Worm (Caenorhabditis elegans): ENCODE results near the gene ssup-72.

Gene ssup-72

ce11 chrII:6741428-6741827, 35.0 kb upstream of the ssup-72 start, which contains the start of gene exos-8 (continued):
- TF ChIP-seq pag-3 (tag; optimal IDR thresholded peaks at IDR 0.05; ENCODE audit: borderline replicate concordance) (no peak), gmeb-2 (tag; optimal IDR thresholded peaks at IDR 0.05) (no peak), K09A11.1 (tag; optimal IDR thresholded peaks at IDR 0.05; ENCODE audit: insufficient read depth) (no peak), pat-9 (tag; optimal IDR thresholded peaks at IDR 0.05) (no peak), eyg-1 (tag; optimal IDR thresholded peaks at IDR 0.05) (no peak), fax-1 (tag; optimal IDR thresholded peaks at IDR 0.05) (peak; percentile 91), mec-3 (tag; optimal IDR thresholded peaks at IDR 0.05; ENCODE audit: borderline replicate concordance) (no peak), ref-2 (tag; optimal IDR thresholded peaks at IDR 0.05) (peak; percentile 95), hlh-13 (GFP tag; optimal IDR thresholded peaks at IDR 0.05) (peak; percentile 21), lim-6 (tag; optimal IDR thresholded peaks at IDR 0.05) (peak; percentile 74), hlh-8 (tag; optimal IDR thresholded peaks at IDR 0.05) (peak; percentile 76), tbx-7 (tag; optimal IDR thresholded peaks at IDR 0.05) (peak; percentile 83), T23F11.4 (GFP tag; optimal IDR thresholded peaks at IDR 0.05) (peak; percentile 11), lin-11 (tag; optimal IDR thresholded peaks at IDR 0.05) (no peak), sox-2 (GFP tag; IDR thresholded peaks at IDR 0.05) (no peak), madf-2 (tag; optimal IDR thresholded peaks at IDR 0.05) (peak; percentile 9), elt-4 (tag; optimal IDR thresholded peaks at IDR 0.05) (no peak), hlh-15 (tag; optimal IDR thresholded peaks at IDR 0.05) (peak; percentile 38), ceh-2 (tag; optimal IDR thresholded peaks at IDR 0.05) (peak; percentile 90), che-1 (tag; optimal IDR thresholded peaks at IDR 0.05) (no peak), C08G9.2 (tag; optimal IDR thresholded peaks at IDR 0.05) (peak; percentile 93), ahr-1 (tag; optimal IDR thresholded peaks at IDR 0.05) (peak; percentile 58), pax-1 (tag; optimal IDR thresholded peaks at IDR 0.05) (no peak), ets-4 (tag; optimal IDR thresholded peaks at IDR 0.05) (peak; percentile 76), ztf-16 (tag; optimal IDR thresholded peaks at IDR 0.05) (peak; percentile 30), sdc-2 (tag; optimal IDR thresholded peaks at IDR 0.05) (no peak), ceh-30 (tag; optimal IDR thresholded peaks at IDR 0.05) (no peak)

ce11 chrII:6742614-6743013, 33.8 kb upstream of the ssup-72 start, which contains the start of gene F41G3.6:
TSS of gene F41G3.6 (plus strand) at chrII:6742914.
- TF ChIP-seq pax-1 (tag; optimal IDR thresholded peaks at IDR 0.05), result no peak
- no peak for TF ChIP-seq ceh-6 (GFP tag; optimal IDR thresholded peaks at IDR 0.05)
- TF ChIP-seq hlh-8 (tag; optimal IDR thresholded peaks at IDR 0.05), result no peak
- no peak for TF ChIP-seq elt-2 (tag; optimal IDR thresholded peaks at IDR 0.05)
- no peak for TF ChIP-seq ceh-45 (GFP tag; IDR thresholded peaks at IDR 0.05)
- TF ChIP-seq lin-11 (tag; optimal IDR thresholded peaks at IDR 0.05), result no peak
- TF ChIP-seq pag-3 (tag; optimal IDR thresholded peaks at IDR 0.05; ENCODE audit: borderline replicate concordance), result no peak
- TF ChIP-seq pqm-1 (tag; optimal IDR thresholded peaks at IDR 0.05), result no peak
- no peak for TF ChIP-seq madf-2 (tag; optimal IDR thresholded peaks at IDR 0.05)
- no peak for TF ChIP-seq hlh-13 (GFP tag; optimal IDR thresholded peaks at IDR 0.05)
- TF ChIP-seq zip-5 (tag; optimal IDR thresholded peaks at IDR 0.05), result no peak
- no peak for TF ChIP-seq fkh-6 (tag; optimal IDR thresholded peaks at IDR 0.05)
- no peak for TF ChIP-seq nhr-232 (tag; optimal IDR thresholded peaks at IDR 0.05)
- no peak for TF ChIP-seq F13H6.1 (tag; optimal IDR thresholded peaks at IDR 0.05)
- TF ChIP-seq C08G9.2 (tag; optimal IDR thresholded peaks at IDR 0.05), result no peak

ce11 chrII:6744648-6745047, 31.8 kb upstream of the ssup-72 start, which contains the start of gene ins-15:
TSS of gene ins-15 (minus strand) at chrII:6744748.
- no peak for TF ChIP-seq rnt-1 (tag; optimal IDR thresholded peaks at IDR 0.05)
- no peak for TF ChIP-seq sox-4 (tag; optimal IDR thresholded peaks at IDR 0.05)
- no peak for TF ChIP-seq C08G9.2 (tag; optimal IDR thresholded peaks at IDR 0.05)
- TF ChIP-seq unc-42 (tag; optimal IDR thresholded peaks at IDR 0.05), result no peak
- TF ChIP-seq nhr-11 (tag; optimal IDR thresholded peaks at IDR 0.05), result no peak
- TF ChIP-seq hlh-15 (tag; optimal IDR thresholded peaks at IDR 0.05), result no peak
- TF ChIP-seq ztf-16 (tag; optimal IDR thresholded peaks at IDR 0.05), result no peak
- no peak for TF ChIP-seq ref-2 (tag; optimal IDR thresholded peaks at IDR 0.05)
- TF ChIP-seq mec-3 (tag; optimal IDR thresholded peaks at IDR 0.05; ENCODE audit: borderline replicate concordance), result no peak
- TF ChIP-seq nhr-232 (tag; optimal IDR thresholded peaks at IDR 0.05), result no peak
